Worm (Caenorhabditis elegans) whole organism, L2 larva: ENCODE measurements around the gene K08H2.5.

ENCODE experiments used
- C34F6.9 ChIP-seq: fragments of 150-350 bp; optimal IDR thresholded peaks from 2 replicates; lab custom pipeline; 2014; ENCODE audit warnings: missing biosample characterization, missing genetic modification characterization
- R02D3.7 ChIP-seq: fragments of 150-350 bp; optimal IDR thresholded peaks from 2 replicates; lab custom pipeline; 2014; ENCODE audit warnings: missing biosample characterization, missing genetic modification characterization
- ZK546.5 ChIP-seq: sonication (generic microtip); optimal IDR thresholded peaks from 2 replicates; lab custom pipeline; 2017; ENCODE audit warnings: missing biosample characterization, missing genetic modification characterization
- alr-1 ChIP-seq: fragments of 150-350 bp; optimal IDR thresholded peaks from 2 replicates; lab custom pipeline; 2014; ENCODE audit warnings: missing biosample characterization, missing genetic modification characterization
- aly-2 ChIP-seq: fragments of 150-350 bp; optimal IDR thresholded peaks from 2 replicates; lab custom pipeline; 2014; ENCODE audit warnings: missing biosample characterization, missing genetic modification characterization
- ama-1 ChIP-seq: fragments of 150-350 bp; optimal IDR thresholded peaks from 2 replicates; lab custom pipeline; 2018; ENCODE audit warnings: inconsistent platforms
- ceh-16 ChIP-seq: fragments of 150-350 bp; optimal IDR thresholded peaks from 2 replicates; lab custom pipeline; 2014; ENCODE audit warnings: missing biosample characterization, missing genetic modification characterization
- ceh-82 ChIP-seq: fragments of 150-350 bp; optimal IDR thresholded peaks from 2 replicates; lab custom pipeline; 2014; ENCODE audit warnings: missing biosample characterization, missing genetic modification characterization
- crh-2 ChIP-seq: sonication (generic microtip); optimal IDR thresholded peaks from 2 replicates; lab custom pipeline; 2017; ENCODE audit warnings: missing biosample characterization, missing genetic modification characterization
- egl-27 ChIP-seq: sonication (generic microtip); optimal IDR thresholded peaks from 3 replicates; lab custom pipeline; 2017; ENCODE audit warnings: missing biosample characterization, missing genetic modification reagents, missing genetic modification characterization
- elt-1 ChIP-seq: fragments of 150-350 bp; optimal IDR thresholded peaks from 2 replicates; lab custom pipeline; 2014; ENCODE audit warnings: missing biosample characterization, missing genetic modification characterization
- elt-3 ChIP-seq: sonication (generic microtip); optimal IDR thresholded peaks from 2 replicates; lab custom pipeline; 2017; ENCODE audit warnings: missing biosample characterization, missing genetic modification characterization
- fos-1 ChIP-seq: fragments of 150-350 bp; optimal IDR thresholded peaks from 2 replicates; lab custom pipeline; 2014; ENCODE audit warnings: missing biosample characterization, missing genetic modification characterization
- gmeb-1 ChIP-seq: fragments of 150-350 bp; optimal IDR thresholded peaks from 2 replicates; lab custom pipeline; 2014; ENCODE audit warnings: missing biosample characterization, missing genetic modification characterization
- lin-11 ChIP-seq: fragments of 150-350 bp; sonication (generic microtip); optimal IDR thresholded peaks from 2 replicates; lab custom pipeline; 2014; ENCODE audit warnings: missing biosample characterization, missing genetic modification characterization, inconsistent platforms, mixed read lengths
- lin-13 ChIP-seq: fragments of 150-350 bp; optimal IDR thresholded peaks from 2 replicates; lab custom pipeline; 2014; ENCODE audit warnings: missing biosample characterization, missing genetic modification reagents, missing genetic modification characterization
- lin-39 ChIP-seq: fragments of 150-350 bp; optimal IDR thresholded peaks from 2 replicates; lab custom pipeline; 2014; ENCODE audit warnings: missing biosample characterization, missing genetic modification reagents, missing genetic modification characterization
- lsy-2 ChIP-seq, 2 experiments: fragments of 150-350 bp in 1 of 2; sonication (generic microtip) in 1 of 2; optimal IDR thresholded peaks; 2 replicates each; lab custom pipeline; 2014 to 2017; ENCODE audit warnings: missing biosample characterization in 2 of 2, missing genetic modification characterization in 2 of 2
- mdl-1 ChIP-seq, 2 experiments: fragments of 150-350 bp in 1 of 2; sonication (generic microtip) in 1 of 2; optimal IDR thresholded peaks; 2 replicates each; lab custom pipeline; 2017; ENCODE audit warnings: missing biosample characterization in 2 of 2, missing genetic modification characterization in 2 of 2
- nhr-10 ChIP-seq: sonication (generic microtip); optimal IDR thresholded peaks from 2 replicates; lab custom pipeline; 2017; ENCODE audit warnings: missing biosample characterization, missing genetic modification characterization
- nhr-11 ChIP-seq: fragments of 150-350 bp; optimal IDR thresholded peaks from 2 replicates; lab custom pipeline; 2014; ENCODE audit warnings: missing biosample characterization, missing genetic modification characterization
- nhr-12 ChIP-seq: fragments of 150-350 bp; optimal IDR thresholded peaks from 2 replicates; lab custom pipeline; 2014; ENCODE audit warnings: missing biosample characterization, missing genetic modification characterization
- nhr-129 ChIP-seq: fragments of 150-350 bp; optimal IDR thresholded peaks from 2 replicates; lab custom pipeline; 2014; ENCODE audit warnings: missing biosample characterization, missing genetic modification characterization
- nhr-21 ChIP-seq: fragments of 150-350 bp; optimal IDR thresholded peaks from 2 replicates; lab custom pipeline; 2014; ENCODE audit warnings: missing biosample characterization, missing genetic modification characterization
- nhr-23 ChIP-seq: fragments of 150-350 bp; optimal IDR thresholded peaks from 2 replicates; lab custom pipeline; 2014; ENCODE audit warnings: missing biosample characterization, missing genetic modification reagents, missing genetic modification characterization
- nhr-25 ChIP-seq: fragments of 150-350 bp; sonication (generic microtip); optimal IDR thresholded peaks from 3 replicates; lab custom pipeline; 2014; ENCODE audit warnings: missing biosample characterization, missing genetic modification characterization
- nhr-77 ChIP-seq: fragments of 150-350 bp; optimal IDR thresholded peaks from 2 replicates; lab custom pipeline; 2014; ENCODE audit warnings: missing biosample characterization, missing genetic modification characterization
- skn-1 ChIP-seq: sonication (generic microtip); optimal IDR thresholded peaks from 2 replicates; lab custom pipeline; 2017; ENCODE audit warnings: missing biosample characterization, missing genetic modification characterization
- sma-9 ChIP-seq, 2 experiments: fragments of 150-350 bp in 1 of 2; sonication (generic microtip) in 1 of 2; optimal IDR thresholded peaks; 2 replicates each; lab custom pipeline; 2014 to 2016; ENCODE audit warnings: missing genetic modification characterization in 2 of 2, mild to moderate bottlenecking in 1 of 2, missing biosample characterization in 1 of 2, missing compliant biosample characterization in 1 of 2, missing genetic modification reagents in 1 of 2, moderate library complexity in 1 of 2
- snpc-4 ChIP-seq: fragments of 150-350 bp; optimal IDR thresholded peaks from 2 replicates; lab custom pipeline; 2014; ENCODE audit warnings: missing biosample characterization, missing genetic modification characterization
- unc-39 ChIP-seq: fragments of 150-350 bp; optimal IDR thresholded peaks from 2 replicates; lab custom pipeline; 2014; ENCODE audit warnings: missing biosample characterization, missing genetic modification characterization
- unc-55 ChIP-seq: fragments of 150-350 bp; sonication (generic microtip); optimal IDR thresholded peaks from 3 replicates; lab custom pipeline; 2014; ENCODE audit warnings: missing biosample characterization, missing genetic modification reagents, missing genetic modification characterization
- ztf-1 ChIP-seq: fragments of 200-800 bp; sonication (Bioruptor generic); conservative IDR thresholded peaks from 2 replicates; pipeline ENCODE4 v1.3.6; 2022; ENCODE audit warnings: missing genetic modification characterization, missing compliant biosample characterization
- ztf-11 ChIP-seq: sonication (generic microtip); optimal IDR thresholded peaks from 2 replicates; lab custom pipeline; 2017; ENCODE audit warnings: missing biosample characterization, missing genetic modification characterization
- ztf-4 ChIP-seq: fragments of 150-350 bp; optimal IDR thresholded peaks from 2 replicates; lab custom pipeline; 2014; ENCODE audit warnings: missing biosample characterization, missing genetic modification characterization

Gene K08H2.5

ce11 chrX:13227778-13228177, 14.4 kb downstream of the K08H2.5 start:
- TF ChIP-seq gmeb-1 (no peak), fos-1 (tag; lab: Kevin White, UChicago) (no peak), ztf-1 (GFP tag; lab: Robert Waterston, UW) (no peak)

- TF ChIP-seq ztf-4 (no peak), crh-2 (tag; lab: Kevin White, UChicago) (peak; percentile 69)
These were observed 15.5 kb downstream of the K08H2.5 start, which contains the start of gene skr-21 for ce11 chrX:13226614-13227096. skr-21 (minus strand) TSS chrX:13226664.

ce11 chrX:13225111-13225905, 16.8 kb downstream of the K08H2.5 start:
- TF ChIP-seq ceh-82 (tag; lab: Kevin White, UChicago) (no peak), ama-1 (lab: Kevin White, UChicago) (peak; percentile 13), nhr-129 (tag; lab: Kevin White, UChicago) (peak; percentile 37), C34F6.9 (tag; lab: Kevin White, UChicago) (peak; percentile 51), lsy-2 (tag; optimal IDR thresholded peaks at IDR 0.05; lab: Kevin White, UChicago) (peak in 1 of 2 experiments; percentile 25), crh-2 (tag; lab: Kevin White, UChicago) (peak; percentile 34), unc-55 (GFP tag; lab: Kevin White, UChicago) (peak; percentile 53), skn-1 (no peak), ztf-11 (tag; lab: Kevin White, UChicago) (no peak), elt-1 (tag; lab: Kevin White, UChicago) (no peak), lin-11 (tag; lab: Kevin White, UChicago) (peak; percentile 21), nhr-10 (tag; lab: Kevin White, UChicago) (no peak), egl-27 (tag; lab: Kevin White, UChicago) (no peak), nhr-11 (tag; lab: Kevin White, UChicago) (no peak), nhr-25 (tag; lab: Kevin White, UChicago) (no peak), snpc-4 (tag; lab: Kevin White, UChicago) (no peak), nhr-21 (tag; lab: Kevin White, UChicago) (no peak), mdl-1 (tag; optimal IDR thresholded peaks at IDR 0.05; lab: Kevin White, UChicago) (no peak), ztf-4 (no peak), lin-39 (tag; lab: Kevin White, UChicago) (no peak), sma-9 (GFP tag; optimal IDR thresholded peaks at IDR 0.05; lab: Kevin White, UChicago) (peak; percentile 14), sma-9 (tag; optimal IDR thresholded peaks at IDR 0.05; lab: Kevin White, UChicago) (no peak), alr-1 (tag; lab: Kevin White, UChicago) (no peak), R02D3.7 (tag; lab: Kevin White, UChicago) (no peak), fos-1 (tag; lab: Kevin White, UChicago) (peak; percentile 56)
- TF ChIP-seq, all 48 proteins: peak for 9

ce11 chrX:13224608-13225007, 17.5 kb downstream of the K08H2.5 start, which contains the start of gene skr-19:
skr-19 (minus strand) TSS chrX:13224708.
- TF ChIP-seq ceh-16 (tag; lab: Kevin White, UChicago) (no peak), nhr-10 (tag; lab: Kevin White, UChicago) (no peak), aly-2 (no peak), ZK546.5 (no peak), C34F6.9 (tag; lab: Kevin White, UChicago) (no peak), gmeb-1 (no peak), ama-1 (lab: Kevin White, UChicago) (no peak), nhr-77 (tag; lab: Kevin White, UChicago) (no peak), nhr-12 (tag; lab: Kevin White, UChicago) (no peak), unc-39 (tag; lab: Kevin White, UChicago) (no peak), ztf-1 (GFP tag; lab: Robert Waterston, UW) (no peak), elt-3 (no peak), nhr-23 (tag; lab: Kevin White, UChicago) (no peak), lin-13 (GFP tag; lab: Kevin White, UChicago) (no peak), R02D3.7 (tag; lab: Kevin White, UChicago) (no peak)
